Worm (Caenorhabditis elegans): ENCODE results near the gene clec-19.

DNA sequence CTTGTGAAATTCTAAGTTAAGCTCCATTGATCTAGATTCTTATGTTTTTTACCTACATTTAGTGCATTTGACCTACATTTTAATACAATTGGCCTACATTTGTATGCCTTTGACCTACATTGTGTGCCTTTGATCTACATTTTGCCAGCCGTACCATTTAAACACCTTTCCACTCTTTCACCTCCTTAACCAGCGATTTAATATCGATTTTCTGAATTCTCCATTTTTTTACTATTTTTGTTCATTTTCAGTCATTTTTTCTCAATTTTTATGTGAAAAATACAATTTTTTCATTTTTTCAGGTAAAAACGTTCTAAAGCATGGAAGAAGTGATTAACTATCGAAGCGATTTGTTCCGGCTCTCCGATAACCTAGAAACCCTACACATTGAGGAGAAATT lies 31.3 kb upstream of the clec-19 start, which contains the start of gene btb-7:
- TF ChIP-seq pha-4 (tag; optimal IDR thresholded peaks at IDR 0.05) = no peak
- no peak for TF ChIP-seq unc-39 (tag; optimal IDR thresholded peaks at IDR 0.05)
- TF ChIP-seq ztf-11 (tag; optimal IDR thresholded peaks at IDR 0.05) = no peak
- no peak for TF ChIP-seq nhr-2 (tag; optimal IDR thresholded peaks at IDR 0.05)
- no peak for TF ChIP-seq nhr-237 (tag; optimal IDR thresholded peaks at IDR 0.05)
- no peak for TF ChIP-seq unc-62 (GFP tag; optimal IDR thresholded peaks at IDR 0.05)
- no peak for TF ChIP-seq sem-2 (GFP tag; optimal IDR thresholded peaks at IDR 0.05)
- no peak for TF ChIP-seq mep-1 (tag; optimal IDR thresholded peaks at IDR 0.05)

Data from whole organism, mixed stage, embryonic.